Fruit fly (Drosophila melanogaster): ENCODE measurements around the gene RpS4.
A peak's percentile ranks its signal among the peaks of the same experiment; 100 is the strongest.

Gene RpS4

DNA sequence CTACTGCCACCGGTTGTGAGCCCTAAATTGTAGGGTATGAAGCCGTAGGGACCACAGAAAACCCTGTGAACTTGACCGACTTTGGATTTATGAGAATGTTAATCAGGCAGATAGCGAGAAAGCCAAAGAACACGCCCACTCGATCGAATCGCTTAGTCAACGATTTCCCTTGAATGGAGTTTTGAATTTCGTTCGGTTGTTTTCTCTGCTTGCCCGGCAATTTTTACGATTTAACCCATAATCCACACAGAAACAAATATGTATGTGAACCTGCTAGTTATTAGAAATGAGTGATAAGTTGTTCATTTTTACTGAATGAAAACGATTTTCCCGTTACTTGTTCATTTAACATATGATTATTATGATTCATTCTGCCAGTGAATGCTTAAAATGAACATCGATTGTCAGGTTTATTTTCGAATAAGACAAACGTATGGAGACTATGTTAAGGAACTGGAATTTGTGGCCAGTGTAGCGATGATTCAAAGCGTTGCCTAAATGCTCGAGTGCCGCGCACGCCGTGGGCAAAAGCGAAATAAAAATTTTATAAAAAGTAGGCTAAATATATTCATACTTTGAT lies 11.4 kb upstream of the RpS4 start (continued):
- TF ChIP-seq Pdp1 (GFP tag; optimal IDR thresholded peaks at IDR 0.05), result peak in 1 of 2 experiments; percentile 16
- TF ChIP-seq CG1647 (GFP tag; optimal IDR thresholded peaks at IDR 0.05), result no peak

DNA sequence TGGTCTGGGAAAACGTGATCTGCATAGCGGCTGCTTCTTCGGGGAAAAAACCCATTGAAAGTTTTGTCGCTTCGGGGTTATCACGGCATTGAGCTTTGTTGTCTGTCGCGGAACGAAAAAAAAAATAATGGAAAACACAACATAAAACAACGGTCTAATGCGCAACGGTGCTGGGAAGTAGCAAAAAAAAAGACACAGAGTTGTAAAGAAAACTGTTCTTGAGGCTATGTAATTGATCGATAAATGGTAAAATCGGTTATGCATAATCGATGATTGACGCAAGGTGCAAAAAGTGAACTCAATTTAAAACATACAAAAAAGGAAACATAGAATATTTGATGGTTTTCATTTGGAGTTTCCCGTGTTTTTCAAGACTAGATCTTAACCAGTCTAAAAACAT lies 10.2 kb upstream of the RpS4 start:
- TF ChIP-seq CG9876 (GFP tag; optimal IDR thresholded peaks at IDR 0.05), result no peak
- TF ChIP-seq stwl (tag; optimal IDR thresholded peaks at IDR 0.05), result peak; percentile 84
- no peak for TF ChIP-seq psq (GFP tag; optimal IDR thresholded peaks at IDR 0.05)
- no peak for TF ChIP-seq Doc3 (GFP tag; IDR thresholded peaks at IDR 0.05; ENCODE audit: partially characterized antibody)
- TF ChIP-seq Neu2 (GFP tag; optimal IDR thresholded peaks at IDR 0.05; ENCODE audit: borderline replicate concordance), result no peak
- TF ChIP-seq lov (optimal IDR thresholded peaks at IDR 0.05), result no peak
- no peak for TF ChIP-seq lov (GFP tag; IDR thresholded peaks at IDR 0.05)
- TF ChIP-seq CG6272 (GFP tag; IDR thresholded peaks at IDR 0.05), result no peak
- no peak for TF ChIP-seq CG7357 (GFP tag; IDR thresholded peaks at IDR 0.05)
- no peak for TF ChIP-seq odd (GFP tag; optimal IDR thresholded peaks at IDR 0.05)
- TF ChIP-seq HLH54F (GFP tag; optimal IDR thresholded peaks at IDR 0.05), result no peak
- TF ChIP-seq CG2116 (GFP tag; optimal IDR thresholded peaks at IDR 0.05), result peak; percentile 79
- no peak for TF ChIP-seq CG10543 (GFP tag; optimal IDR thresholded peaks at IDR 0.05)
- TF ChIP-seq CG30403 (GFP tag; optimal IDR thresholded peaks at IDR 0.05), result no peak
- TF ChIP-seq CG13296 (GFP tag; optimal IDR thresholded peaks at IDR 0.05), result no peak
- TF ChIP-seq ase (GFP tag; IDR thresholded peaks at IDR 0.05), result no peak
- no peak for TF ChIP-seq YL-1 (GFP tag; optimal IDR thresholded peaks at IDR 0.05)
- TF ChIP-seq sqz (GFP tag; optimal IDR thresholded peaks at IDR 0.05), result peak; percentile 16
- TF ChIP-seq TFAM (GFP tag; optimal IDR thresholded peaks at IDR 0.05), result no peak
- TF ChIP-seq Bgb (GFP tag; IDR thresholded peaks at IDR 0.05; ENCODE audit: partially characterized antibody), result no peak
- TF ChIP-seq CG7745 (tag; optimal IDR thresholded peaks at IDR 0.05), result no peak
- TF ChIP-seq mld (GFP tag; IDR thresholded peaks at IDR 0.05; ENCODE audit: partially characterized antibody), result no peak
- TF ChIP-seq fd102C (GFP tag; optimal IDR thresholded peaks at IDR 0.05), result no peak
- no peak for TF ChIP-seq nom (GFP tag; optimal IDR thresholded peaks at IDR 0.05)

DNA sequence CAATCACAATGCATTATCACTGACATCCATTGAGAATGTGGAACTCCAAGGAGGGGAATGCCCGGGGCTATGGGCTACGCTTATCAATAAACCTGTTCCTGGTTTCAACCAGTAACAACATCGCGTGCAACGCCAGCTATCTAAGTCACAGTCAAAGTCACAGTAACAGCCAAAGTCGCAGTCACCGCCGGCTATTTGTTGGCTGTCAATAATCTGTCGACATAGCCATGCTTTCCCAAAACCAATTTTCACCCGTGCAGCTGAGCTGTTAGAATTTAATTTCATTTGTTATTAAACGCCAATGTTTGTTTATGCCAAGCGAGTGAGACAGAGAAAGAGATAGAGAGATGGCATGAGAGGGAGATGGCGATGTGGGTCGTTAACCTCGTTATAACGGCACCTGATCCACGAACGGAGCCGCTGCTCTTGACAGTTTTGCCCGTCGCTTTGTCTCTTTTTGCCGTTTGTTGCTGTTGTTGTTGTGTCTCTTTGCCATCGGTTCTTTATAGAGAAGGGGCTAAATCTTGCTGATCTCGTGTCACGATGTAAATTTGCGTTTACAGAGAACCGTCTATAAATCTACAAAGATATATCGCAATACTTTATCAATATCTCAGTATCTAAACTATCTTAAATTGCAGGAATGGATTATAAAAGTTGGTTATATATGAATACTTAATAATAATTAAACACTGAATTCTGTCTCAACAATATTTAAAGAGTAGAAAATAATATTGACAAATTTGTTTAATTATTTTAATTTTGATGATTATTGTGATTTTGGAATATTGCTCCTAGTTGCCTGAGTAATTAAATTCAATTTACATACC lies 9.3 kb upstream of the RpS4 start:
- TF ChIP-seq Rfx (GFP tag; IDR thresholded peaks at IDR 0.05), result no peak
- TF ChIP-seq wek (GFP tag; optimal IDR thresholded peaks at IDR 0.05), result peak; percentile 36
- TF ChIP-seq Camta (GFP tag; optimal IDR thresholded peaks at IDR 0.05), result no peak
- no peak for TF ChIP-seq Bgb (GFP tag; IDR thresholded peaks at IDR 0.05; ENCODE audit: partially characterized antibody)
- peak; percentile 24; the same call in 1 of the 2 replicates for TF ChIP-seq crol (GFP tag; IDR thresholded peaks at IDR 0.05)
- no peak for TF ChIP-seq Ptx1 (GFP tag; IDR thresholded peaks at IDR 0.05)
- no peak for TF ChIP-seq dati (GFP tag; IDR thresholded peaks at IDR 0.05)
- TF ChIP-seq Awh (GFP tag; IDR thresholded peaks at IDR 0.05), result no peak
- no peak for TF ChIP-seq unpg (GFP tag; optimal IDR thresholded peaks at IDR 0.05)
- no peak for TF ChIP-seq sna (GFP tag; IDR thresholded peaks at IDR 0.05; ENCODE audit: partially characterized antibody)
- TF ChIP-seq CG10267 (tag; optimal IDR thresholded peaks at IDR 0.05), result peak; percentile 37
- TF ChIP-seq CG32767 (GFP tag; IDR thresholded peaks at IDR 0.05), result no peak
- TF ChIP-seq Neu2 (GFP tag; optimal IDR thresholded peaks at IDR 0.05; ENCODE audit: borderline replicate concordance), result no peak
- TF ChIP-seq CG2678 (tag; optimal IDR thresholded peaks at IDR 0.05), result peak; percentile 42
- TF ChIP-seq inv (GFP tag; IDR thresholded peaks at IDR 0.05; ENCODE audit: partially characterized antibody), result no peak
- no peak for TF ChIP-seq sc (optimal IDR thresholded peaks at IDR 0.05)
- TF ChIP-seq sc (GFP tag; optimal IDR thresholded peaks at IDR 0.05), result no peak
- TF ChIP-seq ATbp (GFP tag; optimal IDR thresholded peaks at IDR 0.05), result peak; percentile 32
- TF ChIP-seq pita (GFP tag; optimal IDR thresholded peaks at IDR 0.05), result no peak
- no peak for TF ChIP-seq bab2 (GFP tag; optimal IDR thresholded peaks at IDR 0.05)
- no peak for TF ChIP-seq ara (GFP tag; IDR thresholded peaks at IDR 0.05)
- TF ChIP-seq CG17186 (GFP tag; optimal IDR thresholded peaks at IDR 0.05), result no peak
- no peak for TF ChIP-seq ssp (GFP tag; IDR thresholded peaks at IDR 0.05)
- TF ChIP-seq CG7357 (GFP tag; IDR thresholded peaks at IDR 0.05), result no peak
